Worm (Caenorhabditis elegans): Measurements from ENCODE around the gene cas-1.
"Not testable (repeated sequence)": the region's sequence is repeated elsewhere in the genome, so short reads cannot be mapped to it uniquely, and the experiment has no call there.

cas-1 gene

DNA sequence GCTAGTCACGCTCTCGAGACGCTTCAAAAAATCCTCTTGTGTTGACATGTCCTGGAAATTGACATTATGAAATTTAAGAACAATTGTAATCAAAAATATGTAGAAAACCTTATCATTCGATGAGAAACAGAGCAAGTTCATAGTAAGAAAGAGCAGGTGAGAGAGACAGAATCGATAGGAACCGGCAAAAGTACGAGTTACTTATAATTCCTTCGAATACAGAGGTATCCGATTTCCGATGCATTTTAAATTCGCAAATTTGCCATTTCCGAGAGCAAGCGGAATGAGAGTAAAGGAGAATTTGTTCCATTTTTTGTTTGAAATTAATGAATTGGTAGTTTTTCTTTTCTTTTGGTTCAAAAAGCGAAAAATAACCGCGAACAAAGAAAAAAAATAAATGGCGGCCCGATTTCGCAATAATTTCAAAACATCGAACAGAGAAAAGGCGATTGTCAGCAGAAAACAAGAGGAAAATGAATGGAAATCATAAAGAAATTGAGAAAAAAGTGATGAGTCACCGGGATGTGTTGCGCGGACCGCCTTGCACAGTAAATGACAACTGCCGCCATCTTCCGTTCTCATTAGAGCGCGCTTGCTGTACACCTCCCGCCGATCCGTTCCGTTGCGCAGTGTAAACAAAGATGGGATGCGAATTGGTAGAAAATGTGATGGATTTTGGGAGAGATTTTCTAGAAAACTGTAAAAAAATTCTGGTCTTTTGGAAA lies at the start of gene cas-1:
Gene cas-1, minus strand, starts transcription at position 51 of the 725 bp plus-strand sequence.
- TF ChIP-seq flt-1 (GFP tag; IDR thresholded peaks at IDR 0.05) (peak; percentile 32; the same call in 1 of the 2 replicates), tab-1 (GFP tag; IDR thresholded peaks at IDR 0.05) (no peak), ztf-29 (GFP tag; IDR thresholded peaks at IDR 0.05) (no peak), med-1 (GFP tag; optimal IDR thresholded peaks at IDR 0.05; ENCODE audit: insufficient read depth) (no peak), T22C8.4 (GFP tag; IDR thresholded peaks at IDR 0.05) (no peak), cog-1 (tag; optimal IDR thresholded peaks at IDR 0.05) (no peak)

DNA sequence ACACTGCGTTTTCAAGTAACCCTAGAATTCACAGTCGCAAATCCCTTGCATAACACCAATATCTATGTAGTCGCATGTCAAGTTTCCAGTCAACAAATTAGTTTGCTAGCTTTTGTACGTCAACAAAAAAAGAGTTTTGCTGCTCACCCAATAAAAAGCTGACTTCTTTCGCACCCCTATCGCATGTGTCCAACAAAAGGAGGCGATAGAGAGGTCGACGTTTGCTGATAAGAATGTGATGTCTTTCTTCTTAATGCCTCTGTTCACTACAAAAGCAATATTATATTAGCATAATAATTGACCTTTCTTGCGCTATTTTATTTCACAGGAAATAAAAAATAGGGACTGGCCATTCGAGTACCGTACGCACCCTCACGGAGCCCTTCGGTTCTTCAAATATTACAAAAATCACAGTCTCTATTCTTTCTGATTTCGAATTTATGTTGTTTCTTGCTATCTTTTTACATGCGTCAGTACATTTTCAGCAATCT lies 46.5 kb upstream of the cas-1 start, which contains the start of gene T20F7.3:
Gene T20F7.3, plus strand, starts transcription at position 441 of the 491 bp plus-strand sequence.
- TF ChIP-seq T22C8.4 (GFP tag; IDR thresholded peaks at IDR 0.05), result no peak
- no peak for TF ChIP-seq cog-1 (tag; optimal IDR thresholded peaks at IDR 0.05)
- TF ChIP-seq tab-1 (GFP tag; IDR thresholded peaks at IDR 0.05), result no peak
- no peak for TF ChIP-seq ztf-23 (GFP tag; IDR thresholded peaks at IDR 0.05)
- TF ChIP-seq ztf-29 (GFP tag; IDR thresholded peaks at IDR 0.05), result no peak
- TF ChIP-seq klf-2 (GFP tag; conservative IDR thresholded peaks at IDR 0.05), result no peak
- no peak for TF ChIP-seq ref-1 (GFP tag; conservative IDR thresholded peaks at IDR 0.05)
- TF ChIP-seq flt-1 (GFP tag; IDR thresholded peaks at IDR 0.05), result no peak
- no peak for TF ChIP-seq med-1 (GFP tag; optimal IDR thresholded peaks at IDR 0.05; ENCODE audit: insufficient read depth)

DNA sequence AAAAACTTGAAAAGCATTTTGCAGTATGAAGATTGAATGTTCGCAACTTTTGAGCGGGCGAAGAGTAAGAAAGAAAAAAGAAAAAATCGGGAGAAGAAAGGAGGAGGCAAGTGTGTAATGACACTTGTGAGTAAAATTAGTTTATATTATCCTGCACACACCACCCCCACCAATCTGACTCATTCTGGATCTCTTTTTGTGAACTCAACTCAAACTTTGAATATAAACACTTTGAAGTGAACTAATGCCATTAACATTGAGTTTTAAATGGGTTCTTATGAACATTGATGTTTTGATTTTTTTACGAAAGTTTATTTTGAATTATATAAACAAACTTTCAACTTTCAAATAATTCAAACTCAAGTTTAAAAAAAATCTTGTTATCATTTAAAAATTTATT lies 31.5 kb upstream of the cas-1 start, which contains the start of gene F41G4.8:
Gene F41G4.8, minus strand, starts transcription at position 101 of the 400 bp plus-strand sequence.
- TF ChIP-seq med-1 (GFP tag; optimal IDR thresholded peaks at IDR 0.05; ENCODE audit: insufficient read depth) (no peak), cog-1 (tag; optimal IDR thresholded peaks at IDR 0.05) (no peak), flt-1 (GFP tag; IDR thresholded peaks at IDR 0.05) (no peak), ztf-29 (GFP tag; IDR thresholded peaks at IDR 0.05) (no peak), tab-1 (GFP tag; IDR thresholded peaks at IDR 0.05) (no peak), klf-2 (GFP tag; conservative IDR thresholded peaks at IDR 0.05) (no peak), ztf-23 (GFP tag; IDR thresholded peaks at IDR 0.05) (no peak), T22C8.4 (GFP tag; IDR thresholded peaks at IDR 0.05) (no peak), ref-1 (GFP tag; conservative IDR thresholded peaks at IDR 0.05) (no peak)

DNA sequence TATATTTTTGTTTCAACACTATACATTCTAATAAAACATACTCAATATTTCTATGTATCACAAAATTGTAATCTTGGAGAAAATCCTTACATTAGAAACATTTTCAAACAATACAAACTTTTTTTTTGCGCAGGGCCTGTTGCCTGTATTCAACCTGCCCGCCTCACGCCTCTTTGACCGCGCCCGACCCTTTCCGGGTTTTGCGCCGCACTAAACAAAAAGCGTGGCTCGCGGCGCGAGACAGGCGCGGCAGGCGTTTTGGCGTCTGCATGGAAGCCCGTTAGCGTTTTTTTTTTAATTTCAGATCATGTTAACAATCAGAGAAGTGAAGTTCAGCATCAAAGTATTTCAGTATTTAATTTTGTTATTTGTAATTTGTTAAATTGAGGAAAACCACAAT lies 29.5 kb upstream of the cas-1 start:
- TF ChIP-seq cog-1 (tag; optimal IDR thresholded peaks at IDR 0.05) (no peak), flt-1 (GFP tag; IDR thresholded peaks at IDR 0.05) (no peak), ref-1 (GFP tag; conservative IDR thresholded peaks at IDR 0.05) (no peak), ztf-29 (GFP tag; IDR thresholded peaks at IDR 0.05) (no peak), tab-1 (GFP tag; IDR thresholded peaks at IDR 0.05) (no peak), med-1 (GFP tag; optimal IDR thresholded peaks at IDR 0.05; ENCODE audit: insufficient read depth) (no peak), T22C8.4 (GFP tag; IDR thresholded peaks at IDR 0.05) (no peak), ztf-23 (GFP tag; IDR thresholded peaks at IDR 0.05) (no peak), klf-2 (GFP tag; conservative IDR thresholded peaks at IDR 0.05) (no peak)

DNA sequence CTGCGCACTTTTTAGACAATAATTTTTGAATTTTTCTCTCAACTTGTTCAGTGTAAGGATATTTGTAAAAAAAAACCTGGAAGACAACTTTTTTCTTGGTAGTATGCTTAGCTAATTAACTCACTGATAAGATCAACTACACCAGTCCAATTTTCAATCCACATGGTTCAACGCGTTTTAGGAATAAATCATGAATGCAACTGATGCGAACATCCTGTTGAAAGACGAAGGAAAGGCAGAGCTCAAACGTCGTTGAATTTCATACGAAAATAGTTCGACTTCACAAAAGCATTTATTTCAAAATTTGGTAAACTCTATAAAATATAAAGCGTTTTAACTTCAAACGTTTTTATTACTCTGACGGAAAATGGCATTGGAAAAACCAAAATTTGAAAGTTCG lies 27.3 kb upstream of the cas-1 start, which contains the start of gene dyla-1:
Gene dyla-1, plus strand, starts transcription at position 301 of the 400 bp plus-strand sequence.
- TF ChIP-seq ztf-29 (GFP tag; IDR thresholded peaks at IDR 0.05) (no peak), T22C8.4 (GFP tag; IDR thresholded peaks at IDR 0.05) (no peak), ref-1 (GFP tag; conservative IDR thresholded peaks at IDR 0.05) (no peak), med-1 (GFP tag; optimal IDR thresholded peaks at IDR 0.05; ENCODE audit: insufficient read depth) (no peak)

DNA sequence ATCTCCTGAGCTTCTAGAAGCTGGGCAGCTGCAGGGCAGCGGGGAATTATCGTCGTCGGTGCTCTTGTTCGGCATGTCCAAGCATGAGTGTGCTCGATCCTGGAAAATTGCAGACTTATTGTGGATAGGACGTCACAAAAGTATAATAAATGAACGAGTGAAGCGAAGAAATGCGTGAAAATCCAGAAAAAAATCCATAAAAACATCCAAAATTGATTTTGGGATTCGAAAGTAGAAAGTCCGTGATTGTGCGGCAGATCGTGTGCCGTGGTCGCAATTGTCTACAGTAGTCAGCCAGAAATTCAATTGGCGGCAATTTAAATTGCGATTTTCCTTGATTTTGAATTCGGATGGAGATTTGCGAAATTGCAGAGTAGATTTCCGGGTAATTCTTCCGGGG lies 22.8 kb upstream of the cas-1 start, which contains the start of gene F41G4.7:
Gene F41G4.7, minus strand, starts transcription at position 101 of the 400 bp plus-strand sequence.
- TF ChIP-seq ztf-29 (GFP tag; IDR thresholded peaks at IDR 0.05), result no peak
- TF ChIP-seq med-1 (GFP tag; optimal IDR thresholded peaks at IDR 0.05; ENCODE audit: insufficient read depth), result no peak
- no peak for TF ChIP-seq tab-1 (GFP tag; IDR thresholded peaks at IDR 0.05)
- no peak for TF ChIP-seq klf-2 (GFP tag; conservative IDR thresholded peaks at IDR 0.05)
- TF ChIP-seq flt-1 (GFP tag; IDR thresholded peaks at IDR 0.05), result no peak
- TF ChIP-seq T22C8.4 (GFP tag; IDR thresholded peaks at IDR 0.05), result no peak
- no peak for TF ChIP-seq ztf-23 (GFP tag; IDR thresholded peaks at IDR 0.05)
- no peak for TF ChIP-seq ref-1 (GFP tag; conservative IDR thresholded peaks at IDR 0.05)
- no peak for TF ChIP-seq cog-1 (tag; optimal IDR thresholded peaks at IDR 0.05)

DNA sequence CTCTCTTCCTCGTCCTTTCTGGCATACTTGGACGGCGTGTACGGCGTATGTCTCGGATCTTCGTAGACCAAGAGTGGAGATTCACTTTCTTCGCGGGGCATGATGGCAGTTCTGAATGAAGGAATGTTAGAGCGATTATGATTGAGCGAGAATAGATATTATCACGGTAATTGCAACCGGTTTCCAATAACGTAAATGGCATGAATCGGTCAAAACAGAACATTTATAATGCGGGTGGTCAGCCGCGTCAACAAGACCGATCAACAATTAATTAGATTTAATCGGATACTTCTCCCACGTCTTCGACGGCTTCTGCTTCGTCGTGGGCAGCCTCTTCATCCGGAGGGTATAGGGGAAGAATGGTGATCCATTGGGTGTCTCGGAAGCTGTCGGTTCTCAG lies 21.2 kb upstream of the cas-1 start, which contains the start of gene F41G4.13:
Gene F41G4.13, minus strand, starts transcription at position 101 of the 400 bp plus-strand sequence.
- TF ChIP-seq T22C8.4 (GFP tag; IDR thresholded peaks at IDR 0.05); ref-1 (GFP tag; conservative IDR thresholded peaks at IDR 0.05); cog-1 (tag; optimal IDR thresholded peaks at IDR 0.05): not testable (repeated sequence)

DNA sequence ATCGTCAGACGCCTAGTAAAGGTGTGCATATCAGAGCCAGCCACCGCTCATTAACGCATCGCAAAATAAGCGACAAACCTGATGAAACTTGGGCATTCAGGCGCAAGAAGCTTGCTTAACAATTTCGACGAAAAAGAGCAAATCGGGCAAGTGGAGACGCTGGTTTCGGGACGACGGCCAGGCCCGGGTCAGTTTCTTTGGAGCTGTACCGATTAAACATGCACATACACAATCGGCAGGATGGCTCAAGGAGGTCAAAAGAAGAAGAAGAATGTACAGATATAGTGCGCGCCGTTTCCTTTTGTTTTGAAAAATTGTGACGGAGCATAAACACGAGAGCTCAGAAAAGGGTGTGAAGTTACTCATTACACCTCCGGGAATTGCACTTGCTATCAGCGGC lies 13.0 kb upstream of the cas-1 start:
- no peak for TF ChIP-seq ref-1 (GFP tag; conservative IDR thresholded peaks at IDR 0.05)
- no peak for TF ChIP-seq flt-1 (GFP tag; IDR thresholded peaks at IDR 0.05)
- no peak for TF ChIP-seq ztf-23 (GFP tag; IDR thresholded peaks at IDR 0.05)
- TF ChIP-seq T22C8.4 (GFP tag; IDR thresholded peaks at IDR 0.05), result no peak
- no peak for TF ChIP-seq cog-1 (tag; optimal IDR thresholded peaks at IDR 0.05)
- TF ChIP-seq klf-2 (GFP tag; conservative IDR thresholded peaks at IDR 0.05), result no peak

DNA sequence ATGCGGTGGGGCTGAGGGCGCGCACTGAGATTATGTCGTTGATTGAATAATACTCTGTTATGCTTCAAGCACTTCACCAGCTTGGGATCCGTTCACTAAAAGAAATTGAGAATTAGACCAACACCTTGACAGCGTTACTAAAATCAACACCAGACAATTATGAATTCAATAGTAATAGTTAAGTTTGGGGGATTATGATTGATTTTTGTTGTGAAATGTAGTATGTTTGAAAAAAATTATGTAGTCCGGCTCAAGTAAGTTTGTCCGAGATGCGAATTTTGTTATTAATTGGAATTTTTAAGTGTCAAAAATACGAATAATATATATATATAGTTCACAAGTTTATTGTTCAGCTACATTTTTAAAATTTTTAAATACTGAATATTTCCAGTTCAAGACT lies 11.9 kb upstream of the cas-1 start, which contains the start of gene sto-5:
Gene sto-5, minus strand, starts transcription at position 101 of the 400 bp plus-strand sequence.
- no peak for TF ChIP-seq ref-1 (GFP tag; conservative IDR thresholded peaks at IDR 0.05)

DNA sequence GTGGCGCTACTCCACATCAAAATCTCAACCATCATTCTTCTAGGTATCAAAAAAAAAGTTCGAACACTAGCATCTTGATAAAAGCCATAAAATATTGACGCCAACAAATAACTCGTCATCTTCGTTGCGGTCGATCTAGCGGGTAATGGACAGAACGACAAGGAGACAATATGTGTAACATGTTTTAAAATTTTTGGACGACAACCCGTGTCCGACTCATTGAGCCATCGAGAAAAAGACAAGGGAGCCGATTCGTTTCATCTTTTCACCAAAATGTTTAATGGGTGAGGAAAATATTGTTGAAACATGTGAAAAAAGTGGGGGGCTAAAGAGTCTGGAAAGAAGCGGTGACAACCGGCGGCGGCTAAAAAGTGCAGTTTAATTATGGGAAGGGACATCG lies 8.1 kb upstream of the cas-1 start:
- no peak for TF ChIP-seq tab-1 (GFP tag; IDR thresholded peaks at IDR 0.05)
- no peak for TF ChIP-seq ztf-29 (GFP tag; IDR thresholded peaks at IDR 0.05)
- no peak for TF ChIP-seq ref-1 (GFP tag; conservative IDR thresholded peaks at IDR 0.05)
- TF ChIP-seq flt-1 (GFP tag; IDR thresholded peaks at IDR 0.05), result no peak
- TF ChIP-seq med-1 (GFP tag; optimal IDR thresholded peaks at IDR 0.05; ENCODE audit: insufficient read depth), result no peak
- no peak for TF ChIP-seq klf-2 (GFP tag; conservative IDR thresholded peaks at IDR 0.05)
- TF ChIP-seq ztf-23 (GFP tag; IDR thresholded peaks at IDR 0.05), result no peak
- no peak for TF ChIP-seq T22C8.4 (GFP tag; IDR thresholded peaks at IDR 0.05)
- no peak for TF ChIP-seq cog-1 (tag; optimal IDR thresholded peaks at IDR 0.05)

Data from whole organism, midembryonic.